Worm (Caenorhabditis elegans) whole organism, L3 larva: ENCODE measurements around the gene F36H1.11.

Experiments used
- R02D3.7 ChIP-seq: fragments of 150-350 bp; optimal IDR thresholded peaks from 2 replicates; lab custom pipeline; 2014; ENCODE audit warnings: missing biosample characterization, missing genetic modification characterization
- ZK546.5 ChIP-seq: sonication (generic microtip); optimal IDR thresholded peaks from 2 replicates; lab custom pipeline; 2017; ENCODE audit warnings: missing biosample characterization, missing genetic modification characterization
- aly-2 ChIP-seq: fragments of 150-350 bp; optimal IDR thresholded peaks from 2 replicates; lab custom pipeline; 2014; ENCODE audit warnings: missing biosample characterization, missing genetic modification characterization
- ama-1 ChIP-seq: fragments of 150-350 bp; optimal IDR thresholded peaks from 2 replicates; lab custom pipeline; 2018
- ceh-16 ChIP-seq: sonication (generic microtip); optimal IDR thresholded peaks from 2 replicates; lab custom pipeline; 2017; ENCODE audit warnings: missing biosample characterization, missing genetic modification characterization
- ceh-28 ChIP-seq: fragments of 150-350 bp; optimal IDR thresholded peaks from 2 replicates; lab custom pipeline; 2014; ENCODE audit warnings: missing biosample characterization, missing genetic modification reagents, missing genetic modification characterization
- ceh-82 ChIP-seq: fragments of 150-350 bp; optimal IDR thresholded peaks from 2 replicates; lab custom pipeline; 2014; ENCODE audit warnings: missing biosample characterization, missing genetic modification characterization
- ceh-9 ChIP-seq: sonication (generic microtip); optimal IDR thresholded peaks from 2 replicates; lab custom pipeline; 2018; ENCODE audit warnings: missing biosample characterization, missing genetic modification characterization
- daf-12 ChIP-seq: fragments of 150-350 bp; optimal IDR thresholded peaks from 2 replicates; lab custom pipeline; 2014; ENCODE audit warnings: missing biosample characterization, missing genetic modification reagents, missing genetic modification characterization
- egl-5 ChIP-seq: fragments of 150-350 bp; optimal IDR thresholded peaks from 2 replicates; lab custom pipeline; 2017; ENCODE audit warnings: missing biosample characterization, missing genetic modification reagents, missing genetic modification characterization, inconsistent platforms
- elt-1 ChIP-seq: fragments of 150-350 bp; optimal IDR thresholded peaks from 2 replicates; lab custom pipeline; 2014; ENCODE audit warnings: missing biosample characterization, missing genetic modification characterization
- elt-2 ChIP-seq: sonication (generic microtip); optimal IDR thresholded peaks from 2 replicates; lab custom pipeline; 2016; ENCODE audit warnings: missing genetic modification reagents, mild to moderate bottlenecking, missing genetic modification characterization, missing compliant biosample characterization
- elt-3 ChIP-seq, 3 experiments: fragments of 150-350 bp in 1 of 3; sonication (generic microtip) in 2 of 3; optimal IDR thresholded peaks; 2 replicates in 2 of 3; 4 replicates in 1 of 3; lab custom pipeline; 2014 to 2017; ENCODE audit warnings: missing biosample characterization in 3 of 3, missing genetic modification characterization in 3 of 3
- eor-1 ChIP-seq, 2 experiments: fragments of 150-350 bp; optimal IDR thresholded peaks; 2 replicates each; lab custom pipeline; 2014 to 2018; ENCODE audit warnings: missing biosample characterization in 2 of 2, missing genetic modification characterization in 2 of 2
- fkh-10 ChIP-seq: sonication (generic microtip); optimal IDR thresholded peaks from 2 replicates; lab custom pipeline; 2017; ENCODE audit warnings: missing biosample characterization, missing genetic modification reagents, missing genetic modification characterization
- fkh-2 ChIP-seq: fragments of 150-350 bp; optimal IDR thresholded peaks from 2 replicates; lab custom pipeline; 2014; ENCODE audit warnings: missing biosample characterization, missing genetic modification reagents, missing genetic modification characterization
- fos-1 ChIP-seq: fragments of 150-350 bp; optimal IDR thresholded peaks from 2 replicates; lab custom pipeline; 2014; ENCODE audit warnings: missing biosample characterization, missing genetic modification characterization
- hmg-11 ChIP-seq: sonication (generic microtip); optimal IDR thresholded peaks from 2 replicates; lab custom pipeline; 2016; ENCODE audit warnings: missing genetic modification characterization, missing compliant biosample characterization
- jun-1 ChIP-seq: fragments of 150-350 bp; optimal IDR thresholded peaks from 2 replicates; lab custom pipeline; 2014; ENCODE audit warnings: missing biosample characterization, missing genetic modification reagents, missing genetic modification characterization
- lin-15B ChIP-seq: fragments of 150-350 bp; optimal IDR thresholded peaks from 2 replicates; lab custom pipeline; 2014; ENCODE audit warnings: missing biosample characterization, missing genetic modification characterization
- lin-39 ChIP-seq: fragments of 150-350 bp; optimal IDR thresholded peaks from 2 replicates; lab custom pipeline; 2018; ENCODE audit warnings: missing biosample characterization, missing genetic modification reagents, missing genetic modification characterization
- lsy-12 ChIP-seq: sonication (generic microtip); optimal IDR thresholded peaks from 2 replicates; lab custom pipeline; 2016; ENCODE audit warnings: mild to moderate bottlenecking, missing genetic modification characterization, missing compliant biosample characterization
- mml-1 ChIP-seq: fragments of 150-350 bp; sonication (generic microtip); optimal IDR thresholded peaks from 3 replicates; lab custom pipeline; 2014; ENCODE audit warnings: missing biosample characterization, missing genetic modification characterization
- nfya-1 ChIP-seq: sonication (generic microtip); optimal IDR thresholded peaks from 2 replicates; lab custom pipeline; 2017; ENCODE audit warnings: missing genetic modification characterization, mild to moderate bottlenecking, missing compliant biosample characterization, antibody characterized with exemption, moderate library complexity; ENCODE audit not compliant: insufficient read depth
- nhr-11 ChIP-seq: fragments of 150-350 bp; optimal IDR thresholded peaks from 2 replicates; lab custom pipeline; 2014; ENCODE audit warnings: missing biosample characterization, missing genetic modification characterization
- nhr-12 ChIP-seq: fragments of 150-350 bp; optimal IDR thresholded peaks from 2 replicates; lab custom pipeline; 2014; ENCODE audit warnings: missing biosample characterization, missing genetic modification characterization
- nhr-23 ChIP-seq: fragments of 150-350 bp; optimal IDR thresholded peaks from 2 replicates; lab custom pipeline; 2014; ENCODE audit warnings: missing biosample characterization, missing genetic modification reagents, missing genetic modification characterization
- nhr-237 ChIP-seq: fragments of 150-350 bp; optimal IDR thresholded peaks from 2 replicates; lab custom pipeline; 2014; ENCODE audit warnings: missing biosample characterization, missing genetic modification characterization
- nhr-25 ChIP-seq: sonication (generic microtip); optimal IDR thresholded peaks from 2 replicates; lab custom pipeline; 2017; ENCODE audit warnings: missing biosample characterization, missing genetic modification characterization
- nhr-28 ChIP-seq: fragments of 150-350 bp; optimal IDR thresholded peaks from 2 replicates; lab custom pipeline; 2014; ENCODE audit warnings: missing biosample characterization, missing genetic modification characterization
- nhr-43 ChIP-seq: sonication (generic microtip); optimal IDR thresholded peaks from 2 replicates; lab custom pipeline; 2016; ENCODE audit warnings: mild to moderate bottlenecking, missing genetic modification characterization, missing compliant biosample characterization; ENCODE audit not compliant: poor library complexity, severe bottlenecking
- nhr-76 ChIP-seq: fragments of 150-350 bp; sonication (generic microtip); optimal IDR thresholded peaks from 5 replicates; lab custom pipeline; 2014; ENCODE audit warnings: missing biosample characterization, missing genetic modification characterization
- nhr-77 ChIP-seq: fragments of 150-350 bp; optimal IDR thresholded peaks from 2 replicates; lab custom pipeline; 2014; ENCODE audit warnings: missing biosample characterization, missing genetic modification characterization
- pha-4 ChIP-seq: fragments of 150-350 bp; optimal IDR thresholded peaks from 2 replicates; lab custom pipeline; 2014; ENCODE audit warnings: missing biosample characterization, missing genetic modification reagents, missing genetic modification characterization
- pqm-1 ChIP-seq: fragments of 150-350 bp; optimal IDR thresholded peaks from 2 replicates; lab custom pipeline; 2017; ENCODE audit warnings: missing biosample characterization, missing genetic modification characterization, inconsistent platforms
- sea-2 ChIP-seq: fragments of 150-350 bp; sonication (generic microtip); optimal IDR thresholded peaks from 4 replicates; lab custom pipeline; 2014; ENCODE audit warnings: missing biosample characterization, missing genetic modification reagents, missing genetic modification characterization
- skn-1 ChIP-seq: fragments of 150-350 bp; optimal IDR thresholded peaks from 2 replicates; lab custom pipeline; 2014; ENCODE audit warnings: missing biosample characterization, missing genetic modification characterization
- snpc-4 ChIP-seq: fragments of 150-350 bp; optimal IDR thresholded peaks from 2 replicates; lab custom pipeline; 2014; ENCODE audit warnings: missing biosample characterization, missing genetic modification characterization
- tbx-2 ChIP-seq: sonication (generic microtip); optimal IDR thresholded peaks from 2 replicates; lab custom pipeline; 2016; ENCODE audit warnings: mild to moderate bottlenecking, missing genetic modification characterization, missing compliant biosample characterization
- unc-39 ChIP-seq: sonication (generic microtip); optimal IDR thresholded peaks from 4 replicates; lab custom pipeline; 2017; ENCODE audit warnings: missing biosample characterization, missing genetic modification characterization
- unc-62 ChIP-seq: fragments of 150-350 bp; sonication (generic microtip); optimal IDR thresholded peaks from 4 replicates; lab custom pipeline; 2014; ENCODE audit warnings: missing biosample characterization, missing genetic modification reagents, missing genetic modification characterization
- zag-1 ChIP-seq: fragments of 150-350 bp; optimal IDR thresholded peaks from 2 replicates; lab custom pipeline; 2014; ENCODE audit warnings: missing biosample characterization, missing genetic modification characterization
- ztf-11 ChIP-seq: fragments of 150-350 bp; optimal IDR thresholded peaks from 2 replicates; lab custom pipeline; 2014; ENCODE audit warnings: missing biosample characterization, missing genetic modification characterization
- ztf-4 ChIP-seq: fragments of 150-350 bp; optimal IDR thresholded peaks from 2 replicates; lab custom pipeline; 2014; ENCODE audit warnings: missing biosample characterization, missing genetic modification characterization

The F36H1.11 gene

DNA sequence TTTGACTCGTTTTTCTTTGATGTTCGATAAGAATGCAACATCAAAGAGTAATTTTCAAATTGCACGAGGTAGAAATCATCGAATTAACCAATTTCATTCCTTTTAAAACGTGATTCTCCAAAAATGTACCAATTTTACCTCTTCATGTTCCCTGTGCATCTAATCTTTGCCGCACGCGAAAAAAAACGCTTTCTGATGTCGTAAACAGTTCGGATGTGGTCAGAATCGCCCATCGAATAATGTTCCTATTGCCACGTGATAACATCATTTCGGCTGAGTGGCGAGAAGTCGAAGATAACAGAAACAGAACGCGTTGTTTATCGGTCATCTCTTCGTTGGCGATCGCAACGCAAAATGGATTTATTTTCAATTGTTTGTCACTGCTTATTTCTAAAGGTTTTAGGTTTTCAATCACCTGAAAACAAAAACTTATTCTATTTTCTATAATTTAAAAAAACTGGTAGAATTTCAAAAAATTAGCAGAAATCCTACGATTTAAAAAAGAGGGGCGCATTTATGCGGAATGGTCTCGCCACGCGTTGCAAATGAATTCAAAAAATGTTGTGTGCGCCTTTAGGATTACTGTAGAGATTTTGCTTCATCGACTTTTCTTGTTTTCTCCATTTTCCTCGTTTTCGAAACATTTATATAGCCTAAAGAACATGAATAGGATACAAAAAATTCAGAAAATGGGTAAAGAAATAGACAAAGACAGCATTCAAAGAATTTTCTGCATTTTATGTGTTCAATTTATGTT is 27.3 kb upstream of the F36H1.11 start, which contains the start of gene mogs-1:
Gene mogs-1 (minus strand): TSS at position 417 of the 757 bp plus-strand sequence.
- TF ChIP-seq elt-2 (tag; lab: Kevin White, UChicago) (peak; percentile 50), elt-1 (peak; percentile 17), hmg-11 (tag; lab: Kevin White, UChicago) (peak; percentile 21), tbx-2 (tag; lab: Kevin White, UChicago) (no peak), nhr-23 (tag; lab: Kevin White, UChicago) (peak; percentile 72), jun-1 (tag; lab: Kevin White, UChicago) (peak; percentile 17), nhr-43 (tag; lab: Kevin White, UChicago) (peak; percentile 60), ceh-9 (tag; lab: Kevin White, UChicago) (no peak), fkh-10 (GFP tag; lab: Kevin White, UChicago) (no peak), nhr-25 (peak; percentile 53)

- TF ChIP-seq nhr-237 (tag; lab: Kevin White, UChicago) (no peak), eor-1 (tag; optimal IDR thresholded peaks at IDR 0.05; lab: Kevin White, UChicago) (no peak), nhr-43 (tag; lab: Kevin White, UChicago) (no peak), unc-39 (tag; lab: Kevin White, UChicago) (no peak), skn-1 (no peak), ZK546.5 (tag; lab: Kevin White, UChicago) (no peak), aly-2 (tag; lab: Kevin White, UChicago) (no peak), mml-1 (no peak), tbx-2 (tag; lab: Kevin White, UChicago) (no peak), ceh-16 (no peak), elt-3 (tag; optimal IDR thresholded peaks at IDR 0.05; lab: Kevin White, UChicago) (no peak), nhr-77 (tag; lab: Kevin White, UChicago) (no peak), lsy-12 (no peak), egl-5 (tag; lab: Kevin White, UChicago) (no peak), sea-2 (GFP tag; lab: Kevin White, UChicago) (no peak)
- TF ChIP-seq, all 47 proteins: peak for 0
Measured at ce11 chrIV:11022303-11022702, 26.7 kb upstream of the F36H1.11 start, which contains the start of gene alh-3. Gene alh-3 (plus strand): TSS chrIV:11022603.

DNA sequence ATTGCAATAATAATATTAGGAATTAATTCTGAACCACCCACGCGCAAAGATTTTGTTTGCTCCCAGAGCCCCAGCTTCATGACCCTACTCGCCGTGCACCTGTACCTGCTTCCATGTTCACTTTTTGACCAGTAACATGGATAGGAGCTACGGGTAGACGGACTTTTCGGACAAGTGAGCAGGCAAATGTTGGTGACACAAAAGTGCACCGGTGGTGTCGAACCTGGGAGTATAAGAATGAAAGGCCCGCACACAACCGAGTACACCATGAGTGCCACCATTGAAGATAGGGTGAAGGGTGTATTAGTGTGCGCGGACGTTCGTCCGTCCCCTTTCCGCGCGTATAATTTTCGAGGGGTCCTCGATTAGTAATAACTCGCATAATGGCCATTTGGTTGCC is 23.0 kb upstream of the F36H1.11 start:
- peak; percentile 8 for TF ChIP-seq nhr-25
- no peak for TF ChIP-seq fkh-10 (GFP tag; lab: Kevin White, UChicago)
- TF ChIP-seq elt-2 (tag; lab: Kevin White, UChicago) = no peak
- no peak for TF ChIP-seq ceh-82 (tag; lab: Kevin White, UChicago)
- peak; percentile 49 for TF ChIP-seq lsy-12
- TF ChIP-seq nhr-28 (tag; lab: Kevin White, UChicago) = no peak
- TF ChIP-seq lin-39 (tag; lab: Kevin White, UChicago) = peak; percentile 58
- TF ChIP-seq ceh-28 (tag; lab: Kevin White, UChicago) = no peak
- TF ChIP-seq ztf-4 (tag; lab: Kevin White, UChicago) = no peak
- peak; percentile 16 for TF ChIP-seq pha-4
- TF ChIP-seq fkh-2 = no peak
- no peak for TF ChIP-seq unc-62 (GFP tag; lab: Kevin White, UChicago)
- TF ChIP-seq snpc-4 = no peak
- TF ChIP-seq nhr-12 (tag; lab: Kevin White, UChicago) = no peak
- no peak for TF ChIP-seq R02D3.7 (tag; lab: Kevin White, UChicago)
- no peak for TF ChIP-seq nhr-237 (tag; lab: Kevin White, UChicago)
- no peak for TF ChIP-seq zag-1 (tag; lab: Kevin White, UChicago)
- no peak for TF ChIP-seq lin-15B (tag; lab: Kevin White, UChicago)
- TF ChIP-seq ceh-9 (tag; lab: Kevin White, UChicago) = no peak
- TF ChIP-seq elt-1 = no peak
- no peak for TF ChIP-seq ceh-16
- no peak for TF ChIP-seq fos-1 (tag; lab: Kevin White, UChicago)
- TF ChIP-seq eor-1 (tag; optimal IDR thresholded peaks at IDR 0.05; lab: Kevin White, UChicago) = no peak
- TF ChIP-seq daf-12 = no peak
- TF ChIP-seq ama-1 = peak; percentile 92
- peak; percentile 43 for TF ChIP-seq tbx-2 (tag; lab: Kevin White, UChicago)
- TF ChIP-seq unc-39 (tag; lab: Kevin White, UChicago) = no peak
- no peak for TF ChIP-seq pqm-1 (tag; lab: Kevin White, UChicago)
- peak; percentile 24 for TF ChIP-seq nfya-1 (tag; lab: Kevin White, UChicago)
- no peak for TF ChIP-seq skn-1
- TF ChIP-seq sea-2 (GFP tag; lab: Kevin White, UChicago) = peak; percentile 36
- TF ChIP-seq ztf-11 = no peak
- no peak for TF ChIP-seq jun-1 (tag; lab: Kevin White, UChicago)
- no peak for TF ChIP-seq ZK546.5 (tag; lab: Kevin White, UChicago)
- TF ChIP-seq nhr-11 = no peak
- no peak for TF ChIP-seq egl-5 (tag; lab: Kevin White, UChicago)
- TF ChIP-seq nhr-76 = no peak
- peak; percentile 87 for TF ChIP-seq nhr-43 (tag; lab: Kevin White, UChicago)
- no peak for TF ChIP-seq aly-2 (tag; lab: Kevin White, UChicago)
- no peak for TF ChIP-seq hmg-11 (tag; lab: Kevin White, UChicago)
- TF ChIP-seq nhr-77 (tag; lab: Kevin White, UChicago) = no peak
- no peak for TF ChIP-seq mml-1
